Worm (Caenorhabditis elegans) whole organism, L3 larva: Measurements from ENCODE around the gene srj-40.

Source experiments
- R02D3.7 ChIP-seq: fragments of 150-350 bp; optimal IDR thresholded peaks from 2 replicates; lab custom pipeline; 2014; ENCODE audit warnings: missing biosample characterization, missing genetic modification characterization
- ZK546.5 ChIP-seq: sonication (generic microtip); optimal IDR thresholded peaks from 2 replicates; lab custom pipeline; 2017; ENCODE audit warnings: missing biosample characterization, missing genetic modification characterization
- aly-2 ChIP-seq: fragments of 150-350 bp; optimal IDR thresholded peaks from 2 replicates; lab custom pipeline; 2014; ENCODE audit warnings: missing biosample characterization, missing genetic modification characterization
- ama-1 ChIP-seq: fragments of 150-350 bp; optimal IDR thresholded peaks from 2 replicates; lab custom pipeline; 2018
- ceh-16 ChIP-seq: sonication (generic microtip); optimal IDR thresholded peaks from 2 replicates; lab custom pipeline; 2017; ENCODE audit warnings: missing biosample characterization, missing genetic modification characterization
- ceh-28 ChIP-seq: fragments of 150-350 bp; optimal IDR thresholded peaks from 2 replicates; lab custom pipeline; 2014; ENCODE audit warnings: missing biosample characterization, missing genetic modification reagents, missing genetic modification characterization
- ceh-82 ChIP-seq: fragments of 150-350 bp; optimal IDR thresholded peaks from 2 replicates; lab custom pipeline; 2014; ENCODE audit warnings: missing biosample characterization, missing genetic modification characterization
- ceh-9 ChIP-seq: sonication (generic microtip); optimal IDR thresholded peaks from 2 replicates; lab custom pipeline; 2018; ENCODE audit warnings: missing biosample characterization, missing genetic modification characterization
- daf-12 ChIP-seq: fragments of 150-350 bp; optimal IDR thresholded peaks from 2 replicates; lab custom pipeline; 2014; ENCODE audit warnings: missing biosample characterization, missing genetic modification reagents, missing genetic modification characterization
- egl-27 ChIP-seq: sonication (generic microtip); optimal IDR thresholded peaks from 4 replicates; lab custom pipeline; 2017; ENCODE audit warnings: missing biosample characterization, missing genetic modification reagents, missing genetic modification characterization
- egl-5 ChIP-seq: fragments of 150-350 bp; optimal IDR thresholded peaks from 2 replicates; lab custom pipeline; 2017; ENCODE audit warnings: missing biosample characterization, missing genetic modification reagents, missing genetic modification characterization, inconsistent platforms
- elt-1 ChIP-seq: fragments of 150-350 bp; optimal IDR thresholded peaks from 2 replicates; lab custom pipeline; 2014; ENCODE audit warnings: missing biosample characterization, missing genetic modification characterization
- elt-2 ChIP-seq: sonication (generic microtip); optimal IDR thresholded peaks from 2 replicates; lab custom pipeline; 2016; ENCODE audit warnings: missing genetic modification reagents, mild to moderate bottlenecking, missing genetic modification characterization, missing compliant biosample characterization
- elt-3 ChIP-seq, 3 experiments: fragments of 150-350 bp in 1 of 3; sonication (generic microtip) in 2 of 3; optimal IDR thresholded peaks; 2 replicates in 2 of 3; 4 replicates in 1 of 3; lab custom pipeline; 2014 to 2017; ENCODE audit warnings: missing biosample characterization in 3 of 3, missing genetic modification characterization in 3 of 3
- eor-1 ChIP-seq, 2 experiments: fragments of 150-350 bp; optimal IDR thresholded peaks; 2 replicates each; lab custom pipeline; 2014 to 2018; ENCODE audit warnings: missing biosample characterization in 2 of 2, missing genetic modification characterization in 2 of 2
- fkh-10 ChIP-seq: sonication (generic microtip); optimal IDR thresholded peaks from 2 replicates; lab custom pipeline; 2017; ENCODE audit warnings: missing biosample characterization, missing genetic modification reagents, missing genetic modification characterization
- fkh-2 ChIP-seq: fragments of 150-350 bp; optimal IDR thresholded peaks from 2 replicates; lab custom pipeline; 2014; ENCODE audit warnings: missing biosample characterization, missing genetic modification reagents, missing genetic modification characterization
- fos-1 ChIP-seq: fragments of 150-350 bp; optimal IDR thresholded peaks from 2 replicates; lab custom pipeline; 2014; ENCODE audit warnings: missing biosample characterization, missing genetic modification characterization
- hmg-11 ChIP-seq: sonication (generic microtip); optimal IDR thresholded peaks from 2 replicates; lab custom pipeline; 2016; ENCODE audit warnings: missing genetic modification characterization, missing compliant biosample characterization
- jun-1 ChIP-seq: fragments of 150-350 bp; optimal IDR thresholded peaks from 2 replicates; lab custom pipeline; 2014; ENCODE audit warnings: missing biosample characterization, missing genetic modification reagents, missing genetic modification characterization
- lin-15B ChIP-seq: fragments of 150-350 bp; optimal IDR thresholded peaks from 2 replicates; lab custom pipeline; 2014; ENCODE audit warnings: missing biosample characterization, missing genetic modification characterization
- lin-39 ChIP-seq: fragments of 150-350 bp; optimal IDR thresholded peaks from 2 replicates; lab custom pipeline; 2018; ENCODE audit warnings: missing biosample characterization, missing genetic modification reagents, missing genetic modification characterization
- lsy-12 ChIP-seq: sonication (generic microtip); optimal IDR thresholded peaks from 2 replicates; lab custom pipeline; 2016; ENCODE audit warnings: mild to moderate bottlenecking, missing genetic modification characterization, missing compliant biosample characterization
- mdl-1 ChIP-seq: fragments of 150-350 bp; optimal IDR thresholded peaks from 2 replicates; lab custom pipeline; 2014; ENCODE audit warnings: missing biosample characterization, missing genetic modification characterization
- mml-1 ChIP-seq: fragments of 150-350 bp; sonication (generic microtip); optimal IDR thresholded peaks from 3 replicates; lab custom pipeline; 2014; ENCODE audit warnings: missing biosample characterization, missing genetic modification characterization
- nfya-1 ChIP-seq: sonication (generic microtip); optimal IDR thresholded peaks from 2 replicates; lab custom pipeline; 2017; ENCODE audit warnings: missing genetic modification characterization, mild to moderate bottlenecking, missing compliant biosample characterization, antibody characterized with exemption, moderate library complexity; ENCODE audit not compliant: insufficient read depth
- nhr-11 ChIP-seq: fragments of 150-350 bp; optimal IDR thresholded peaks from 2 replicates; lab custom pipeline; 2014; ENCODE audit warnings: missing biosample characterization, missing genetic modification characterization
- nhr-12 ChIP-seq: fragments of 150-350 bp; optimal IDR thresholded peaks from 2 replicates; lab custom pipeline; 2014; ENCODE audit warnings: missing biosample characterization, missing genetic modification characterization
- nhr-23 ChIP-seq: fragments of 150-350 bp; optimal IDR thresholded peaks from 2 replicates; lab custom pipeline; 2014; ENCODE audit warnings: missing biosample characterization, missing genetic modification reagents, missing genetic modification characterization
- nhr-237 ChIP-seq: fragments of 150-350 bp; optimal IDR thresholded peaks from 2 replicates; lab custom pipeline; 2014; ENCODE audit warnings: missing biosample characterization, missing genetic modification characterization
- nhr-25 ChIP-seq: sonication (generic microtip); optimal IDR thresholded peaks from 2 replicates; lab custom pipeline; 2017; ENCODE audit warnings: missing biosample characterization, missing genetic modification characterization
- nhr-28 ChIP-seq: fragments of 150-350 bp; optimal IDR thresholded peaks from 2 replicates; lab custom pipeline; 2014; ENCODE audit warnings: missing biosample characterization, missing genetic modification characterization
- nhr-43 ChIP-seq: sonication (generic microtip); optimal IDR thresholded peaks from 2 replicates; lab custom pipeline; 2016; ENCODE audit warnings: mild to moderate bottlenecking, missing genetic modification characterization, missing compliant biosample characterization; ENCODE audit not compliant: poor library complexity, severe bottlenecking
- nhr-67 ChIP-seq: fragments of 150-350 bp; optimal IDR thresholded peaks from 2 replicates; lab custom pipeline; 2014; ENCODE audit warnings: missing biosample characterization, missing genetic modification characterization
- nhr-76 ChIP-seq: fragments of 150-350 bp; sonication (generic microtip); optimal IDR thresholded peaks from 5 replicates; lab custom pipeline; 2014; ENCODE audit warnings: missing biosample characterization, missing genetic modification characterization
- nhr-77 ChIP-seq: fragments of 150-350 bp; optimal IDR thresholded peaks from 2 replicates; lab custom pipeline; 2014; ENCODE audit warnings: missing biosample characterization, missing genetic modification characterization
- pha-4 ChIP-seq: fragments of 150-350 bp; optimal IDR thresholded peaks from 2 replicates; lab custom pipeline; 2014; ENCODE audit warnings: missing biosample characterization, missing genetic modification reagents, missing genetic modification characterization
- pqm-1 ChIP-seq: fragments of 150-350 bp; optimal IDR thresholded peaks from 2 replicates; lab custom pipeline; 2017; ENCODE audit warnings: missing biosample characterization, missing genetic modification characterization, inconsistent platforms
- sea-2 ChIP-seq: fragments of 150-350 bp; sonication (generic microtip); optimal IDR thresholded peaks from 4 replicates; lab custom pipeline; 2014; ENCODE audit warnings: missing biosample characterization, missing genetic modification reagents, missing genetic modification characterization
- skn-1 ChIP-seq: fragments of 150-350 bp; optimal IDR thresholded peaks from 2 replicates; lab custom pipeline; 2014; ENCODE audit warnings: missing biosample characterization, missing genetic modification characterization
- snpc-4 ChIP-seq: fragments of 150-350 bp; optimal IDR thresholded peaks from 2 replicates; lab custom pipeline; 2014; ENCODE audit warnings: missing biosample characterization, missing genetic modification characterization
- tbx-2 ChIP-seq: sonication (generic microtip); optimal IDR thresholded peaks from 2 replicates; lab custom pipeline; 2016; ENCODE audit warnings: mild to moderate bottlenecking, missing genetic modification characterization, missing compliant biosample characterization
- unc-39 ChIP-seq: sonication (generic microtip); optimal IDR thresholded peaks from 4 replicates; lab custom pipeline; 2017; ENCODE audit warnings: missing biosample characterization, missing genetic modification characterization
- unc-62 ChIP-seq: fragments of 150-350 bp; sonication (generic microtip); optimal IDR thresholded peaks from 4 replicates; lab custom pipeline; 2014; ENCODE audit warnings: missing biosample characterization, missing genetic modification reagents, missing genetic modification characterization
- zag-1 ChIP-seq: fragments of 150-350 bp; optimal IDR thresholded peaks from 2 replicates; lab custom pipeline; 2014; ENCODE audit warnings: missing biosample characterization, missing genetic modification characterization
- ztf-11 ChIP-seq: fragments of 150-350 bp; optimal IDR thresholded peaks from 2 replicates; lab custom pipeline; 2014; ENCODE audit warnings: missing biosample characterization, missing genetic modification characterization
- ztf-4 ChIP-seq: fragments of 150-350 bp; optimal IDR thresholded peaks from 2 replicates; lab custom pipeline; 2014; ENCODE audit warnings: missing biosample characterization, missing genetic modification characterization

Gene srj-40

ce11 chrV:4143034-4143433 is 41.4 kb downstream of the srj-40 start:
- TF ChIP-seq unc-39 (tag; lab: Kevin White, UChicago): no peak
- TF ChIP-seq nhr-76: no peak
- no peak for TF ChIP-seq skn-1 (tag; lab: Kevin White, UChicago)
- peak; percentile 87 for TF ChIP-seq nhr-23
- no peak for TF ChIP-seq ZK546.5 (tag; lab: Kevin White, UChicago)
- peak; percentile 99 for TF ChIP-seq egl-5 (tag; lab: Kevin White, UChicago)
- TF ChIP-seq hmg-11 (tag; lab: Kevin White, UChicago): peak; percentile 57
- no peak for TF ChIP-seq fos-1 (tag; lab: Kevin White, UChicago)
- peak; percentile 89 for TF ChIP-seq nfya-1
- no peak for TF ChIP-seq fkh-2 (tag; lab: Kevin White, UChicago)
- TF ChIP-seq nhr-77 (tag; lab: Kevin White, UChicago): no peak
- TF ChIP-seq nhr-25 (tag; lab: Kevin White, UChicago): peak; percentile 79
- TF ChIP-seq lsy-12 (tag; lab: Kevin White, UChicago): peak; percentile 47
- no peak for TF ChIP-seq unc-62
- TF ChIP-seq mml-1: no peak
- TF ChIP-seq fkh-10: peak; percentile 55
- TF ChIP-seq nhr-11 (tag; lab: Kevin White, UChicago): no peak
- TF ChIP-seq ztf-4 (tag; lab: Kevin White, UChicago): no peak
- TF ChIP-seq snpc-4 (tag; lab: Kevin White, UChicago): peak; percentile 67
- TF ChIP-seq pha-4 (tag; lab: Kevin White, UChicago): peak; percentile 85
- no peak for TF ChIP-seq mdl-1 (tag; lab: Kevin White, UChicago)
- no peak for TF ChIP-seq nhr-28 (tag; lab: Kevin White, UChicago)
- no peak for TF ChIP-seq R02D3.7 (tag; lab: Kevin White, UChicago)
- TF ChIP-seq nhr-67: no peak
- TF ChIP-seq daf-12 (tag; lab: Kevin White, UChicago): no peak
- no peak for TF ChIP-seq elt-3 (tag; optimal IDR thresholded peaks at IDR 0.05; lab: Kevin White, UChicago)
- no peak for TF ChIP-seq ceh-16
- peak; percentile 88 for TF ChIP-seq elt-2 (tag; lab: Kevin White, UChicago)
- TF ChIP-seq tbx-2: no peak
- TF ChIP-seq lin-39 (tag; lab: Kevin White, UChicago): peak; percentile 67
- TF ChIP-seq ztf-11: no peak
- no peak for TF ChIP-seq ama-1 (lab: Kevin White, UChicago)
- peak; percentile 87 for TF ChIP-seq pqm-1 (tag; lab: Kevin White, UChicago)
- TF ChIP-seq elt-1: no peak
- TF ChIP-seq zag-1 (tag; lab: Kevin White, UChicago): no peak
- TF ChIP-seq jun-1 (tag; lab: Kevin White, UChicago): peak; percentile 71
- no peak for TF ChIP-seq ceh-82
- peak; percentile 63 for TF ChIP-seq ceh-28 (tag; lab: Kevin White, UChicago)
- no peak for TF ChIP-seq aly-2 (tag; lab: Kevin White, UChicago)
- no peak for TF ChIP-seq sea-2 (GFP tag; lab: Kevin White, UChicago)
- TF ChIP-seq ceh-9 (tag; lab: Kevin White, UChicago): no peak
- no peak for TF ChIP-seq nhr-12 (tag; lab: Kevin White, UChicago)
- peak; percentile 54 for TF ChIP-seq nhr-43 (tag; lab: Kevin White, UChicago)
- TF ChIP-seq egl-27 (tag; lab: Kevin White, UChicago): no peak
- peak; percentile 80 for TF ChIP-seq lin-15B (tag; lab: Kevin White, UChicago)
- no peak for TF ChIP-seq eor-1 (tag; optimal IDR thresholded peaks at IDR 0.05; lab: Kevin White, UChicago)
- TF ChIP-seq nhr-237: no peak

DNA sequence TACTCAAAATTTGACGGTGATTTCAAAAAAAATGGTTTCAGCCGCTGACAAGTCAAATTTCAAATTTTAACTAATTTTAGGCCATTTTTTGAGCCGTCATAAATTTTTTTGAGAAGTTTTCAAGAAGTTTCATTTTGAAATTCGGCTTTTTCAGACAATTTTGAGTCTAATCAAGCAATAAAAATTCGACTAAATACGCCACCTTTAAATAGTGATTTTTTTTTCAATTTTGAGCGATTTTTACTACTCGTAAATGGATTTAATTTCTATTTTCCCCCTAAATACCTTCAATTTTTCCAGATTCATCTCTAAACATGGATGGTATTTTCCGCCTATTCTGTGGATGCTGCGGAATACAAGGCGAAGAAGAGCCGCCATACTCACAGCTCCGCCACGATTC is 42.5 kb downstream of the srj-40 start, which contains the start of gene Y45G5AL.1:
Gene Y45G5AL.1, plus strand, starts transcription at position 301 of the 400 bp plus-strand sequence.
- TF ChIP-seq nhr-25 (tag; lab: Kevin White, UChicago) (no peak), unc-62 (no peak), ceh-82 (no peak), elt-3 (tag; optimal IDR thresholded peaks at IDR 0.05; lab: Kevin White, UChicago) (no peak)
